Fruit fly (Drosophila melanogaster): ENCODE results near the gene CG18764.

CG18764 gene

dm6 chr3R:11663441-11663840 is 36.8 kb downstream of the CG18764 start (continued):
- TF ChIP-seq CG3726 (GFP tag; IDR thresholded peaks at IDR 0.05) (no peak), danr (GFP tag; IDR thresholded peaks at IDR 0.05) (no peak), CG7963 (GFP tag; IDR thresholded peaks at IDR 0.05; ENCODE audit: partially characterized antibody) (no peak), CG4617 (GFP tag; optimal IDR thresholded peaks at IDR 0.05; ENCODE audit: borderline replicate concordance) (no peak), sob (GFP tag; IDR thresholded peaks at IDR 0.05) (no peak), pho (GFP tag; optimal IDR thresholded peaks at IDR 0.05) (no peak), CG9437 (GFP tag; optimal IDR thresholded peaks at IDR 0.05) (peak; percentile 64), CG11398 (GFP tag; optimal IDR thresholded peaks at IDR 0.05) (no peak), CG7745 (tag; optimal IDR thresholded peaks at IDR 0.05) (no peak), CG11723 (GFP tag; optimal IDR thresholded peaks at IDR 0.05) (peak; percentile 14), fru (optimal IDR thresholded peaks at IDR 0.05) (no peak), Pdp1 (GFP tag; optimal IDR thresholded peaks at IDR 0.05) (no peak), emc (GFP tag; optimal IDR thresholded peaks at IDR 0.05) (no peak), bsh (GFP tag; optimal IDR thresholded peaks at IDR 0.05) (peak in 1 of 2 experiments; percentile 31), Dip2 (GFP tag; IDR thresholded peaks at IDR 0.05) (no peak), CG2199 (GFP tag; IDR thresholded peaks at IDR 0.05) (no peak), chn (GFP tag; optimal IDR thresholded peaks at IDR 0.05) (no peak), CG14667 (GFP tag; IDR thresholded peaks at IDR 0.05) (no peak), prd (optimal IDR thresholded peaks at IDR 0.05) (no peak), prd (GFP tag; IDR thresholded peaks at IDR 0.05) (peak; percentile 34; the same call in 1 of the 3 replicates), CG6175 (GFP tag; IDR thresholded peaks at IDR 0.05) (no peak), CG10431 (GFP tag; optimal IDR thresholded peaks at IDR 0.05) (no peak), CG30431 (GFP tag; optimal IDR thresholded peaks at IDR 0.05) (no peak), TFAM (GFP tag; optimal IDR thresholded peaks at IDR 0.05) (no peak), Hey (tag; optimal IDR thresholded peaks at IDR 0.05) (no peak), kay (GFP tag; optimal IDR thresholded peaks at IDR 0.05) (no peak), CG17802 (tag; optimal IDR thresholded peaks at IDR 0.05) (no peak), Bdp1 (GFP tag; optimal IDR thresholded peaks at IDR 0.05) (no peak), wek (GFP tag; optimal IDR thresholded peaks at IDR 0.05) (no peak), CG17385 (GFP tag; optimal IDR thresholded peaks at IDR 0.05) (peak; percentile 31), psq (GFP tag; optimal IDR thresholded peaks at IDR 0.05) (no peak), CG7786 (GFP tag; optimal IDR thresholded peaks at IDR 0.05) (no peak), CG12155 (GFP tag; optimal IDR thresholded peaks at IDR 0.05) (no peak), unc-4 (GFP tag; IDR thresholded peaks at IDR 0.05; ENCODE audit: partially characterized antibody) (no peak), YL-1 (GFP tag; optimal IDR thresholded peaks at IDR 0.05) (no peak), nau (GFP tag; optimal IDR thresholded peaks at IDR 0.05) (no peak), CG15011 (GFP tag; optimal IDR thresholded peaks at IDR 0.05) (no peak), Hr51 (GFP tag; optimal IDR thresholded peaks at IDR 0.05) (peak in 1 of 2 experiments; percentile 83), vvl (GFP tag; IDR thresholded peaks at IDR 0.05) (no peak), bcd (GFP tag; optimal IDR thresholded peaks at IDR 0.05) (peak; percentile 7), CG15514 (GFP tag; optimal IDR thresholded peaks at IDR 0.05) (no peak), pfk (GFP tag; optimal IDR thresholded peaks at IDR 0.05) (no peak), ssp (GFP tag; IDR thresholded peaks at IDR 0.05) (no peak), maf-S (GFP tag; optimal IDR thresholded peaks at IDR 0.05) (no peak), stwl (tag; optimal IDR thresholded peaks at IDR 0.05) (no peak), CG1529 (GFP tag; optimal IDR thresholded peaks at IDR 0.05) (no peak), CG9215 (GFP tag; IDR thresholded peaks at IDR 0.05) (no peak), ro (GFP tag; IDR thresholded peaks at IDR 0.05) (no peak), Xrp1 (GFP tag; IDR thresholded peaks at IDR 0.05) (no peak), CG8924 (tag; optimal IDR thresholded peaks at IDR 0.05) (peak; percentile 69), CG3995 (GFP tag; optimal IDR thresholded peaks at IDR 0.05) (no peak), CG7928 (GFP tag; optimal IDR thresholded peaks at IDR 0.05) (no peak)
